Fruit fly (Drosophila melanogaster): Measurements from ENCODE around the gene CecA2.

CecA2 gene

DNA sequence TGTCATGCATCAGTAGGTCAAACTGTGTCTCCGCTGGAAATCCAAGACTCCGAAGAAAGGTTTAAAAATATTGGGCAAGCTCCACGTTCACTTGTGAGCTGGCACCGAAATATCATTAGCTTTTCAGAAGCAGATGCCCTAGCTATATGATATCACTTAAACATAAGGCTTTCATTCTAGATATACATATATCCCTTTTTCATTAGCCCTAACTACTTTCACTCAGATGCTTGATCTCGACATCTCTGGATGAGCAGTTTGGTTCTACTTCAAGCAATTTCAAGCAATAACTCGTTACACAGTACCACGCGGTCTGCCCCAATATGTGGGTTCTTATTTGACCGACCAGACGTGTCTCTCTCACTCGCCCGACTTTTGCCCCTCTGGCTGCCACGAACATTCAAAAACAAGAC, 20.5 kb upstream of the CecA2 start (continued):
- TF ChIP-seq C15 (GFP tag; IDR thresholded peaks at IDR 0.05) (no peak), HLH54F (GFP tag; optimal IDR thresholded peaks at IDR 0.05) (peak; percentile 50), luna (GFP tag; optimal IDR thresholded peaks at IDR 0.05) (no peak), Lhr (GFP tag; optimal IDR thresholded peaks at IDR 0.05) (no peak)

- TF ChIP-seq CG12071 (GFP tag; optimal IDR thresholded peaks at IDR 0.05) (peak; percentile 36), fru (optimal IDR thresholded peaks at IDR 0.05) (no peak), Neu2 (GFP tag; optimal IDR thresholded peaks at IDR 0.05; ENCODE audit: borderline replicate concordance) (no peak), CG12744 (GFP tag; optimal IDR thresholded peaks at IDR 0.05) (no peak), vnd (GFP tag; IDR thresholded peaks at IDR 0.05; ENCODE audit: partially characterized antibody) (no peak), CG15514 (GFP tag; optimal IDR thresholded peaks at IDR 0.05) (peak; percentile 1), CG6854 (GFP tag; optimal IDR thresholded peaks at IDR 0.05) (no peak), jigr1 (GFP tag; IDR thresholded peaks at IDR 0.05) (no peak), Ravus (GFP tag; IDR thresholded peaks at IDR 0.05) (no peak), bab2 (GFP tag; optimal IDR thresholded peaks at IDR 0.05) (no peak), CG17612 (GFP tag; IDR thresholded peaks at IDR 0.05) (0 out of 2 replicates have a peak, but pooled peaks have one; percentile 24), wek (GFP tag; optimal IDR thresholded peaks at IDR 0.05) (peak; percentile 42), Meics (GFP tag; optimal IDR thresholded peaks at IDR 0.05) (no peak), CG14050 (GFP tag; IDR thresholded peaks at IDR 0.05) (no peak), B-H1 (GFP tag; IDR thresholded peaks at IDR 0.05) (no peak), Sin3A (optimal IDR thresholded peaks at IDR 0.05) (no peak), CG8290 (GFP tag; optimal IDR thresholded peaks at IDR 0.05) (no peak), CG8290 (tag; optimal IDR thresholded peaks at IDR 0.05) (peak in 1 of 2 experiments; percentile 50), sens (GFP tag) (peak; percentile 55), CG14014 (GFP tag; IDR thresholded peaks at IDR 0.05) (peak; percentile 22; the same call in 1 of the 2 replicates), lab (GFP tag; optimal IDR thresholded peaks at IDR 0.05) (peak; percentile 31), CG8281 (tag; optimal IDR thresholded peaks at IDR 0.05) (no peak), otp (GFP tag; IDR thresholded peaks at IDR 0.05) (0 out of 3 replicates have a peak, but pooled peaks have one; percentile 22), ATbp (GFP tag; optimal IDR thresholded peaks at IDR 0.05) (peak; percentile 38), kay (GFP tag; optimal IDR thresholded peaks at IDR 0.05) (no peak), CG32767 (GFP tag; IDR thresholded peaks at IDR 0.05) (peak; percentile 13; the same call in 1 of the 2 replicates), exex (tag; optimal IDR thresholded peaks at IDR 0.05) (no peak), gcm (GFP tag; optimal IDR thresholded peaks at IDR 0.05) (no peak), CG30403 (GFP tag; optimal IDR thresholded peaks at IDR 0.05) (no peak), Fer2 (tag; optimal IDR thresholded peaks at IDR 0.05) (no peak), Med (GFP tag) (peak; percentile 82), HmgD (GFP tag; optimal IDR thresholded peaks at IDR 0.05) (no peak), ac (GFP tag; optimal IDR thresholded peaks at IDR 0.05) (no peak), CG10209 (GFP tag; optimal IDR thresholded peaks at IDR 0.05) (peak; percentile 0), CG10565 (GFP tag; optimal IDR thresholded peaks at IDR 0.05) (no peak), caup (GFP tag; optimal IDR thresholded peaks at IDR 0.05; ENCODE audit: severe bottlenecking) (peak; percentile 6), hth (optimal IDR thresholded peaks at IDR 0.05) (no peak), CG12769 (tag; optimal IDR thresholded peaks at IDR 0.05) (peak; percentile 15), Mes4 (GFP tag; optimal IDR thresholded peaks at IDR 0.05) (no peak), tx (GFP tag; optimal IDR thresholded peaks at IDR 0.05) (no peak), CG7786 (GFP tag; optimal IDR thresholded peaks at IDR 0.05) (no peak), CG6254 (GFP tag; optimal IDR thresholded peaks at IDR 0.05) (no peak), CG16779 (GFP tag; IDR thresholded peaks at IDR 0.05) (no peak), CG4404 (GFP tag; IDR thresholded peaks at IDR 0.05) (no peak), CG3407 (GFP tag; optimal IDR thresholded peaks at IDR 0.05) (no peak), CG8388 (GFP tag; optimal IDR thresholded peaks at IDR 0.05) (no peak), lbe (GFP tag; optimal IDR thresholded peaks at IDR 0.05) (no peak)
Observed at dm6 chr3R:30193826-30194225, 18.1 kb upstream of the CecA2 start.

All from whole organism, embryonic.